Worm (Caenorhabditis elegans): ENCODE results near the gene F54F11.1.

- TF ChIP-seq mdl-1 (tag; optimal IDR thresholded peaks at IDR 0.05) (no peak), ztf-4 (tag; optimal IDR thresholded peaks at IDR 0.05) (no peak), ceh-82 (tag; optimal IDR thresholded peaks at IDR 0.05) (no peak)
These were observed 3.2 kb upstream of the F54F11.1 start for ce11 chrII:13500582-13500981.
